Worm (Caenorhabditis elegans) whole organism, midembryonic: Measurements from ENCODE around the gene golg-2.

Experiments used
- flt-1 ChIP-seq: fragments of 200-800 bp; sonication (Bioruptor generic); IDR thresholded peaks from 2 replicates; pipeline ENCODE4 v1.3.6; 2022; ENCODE audit warnings: missing genetic modification characterization, missing compliant biosample characterization
- tab-1 ChIP-seq: fragments of 200-800 bp; sonication (Bioruptor generic); IDR thresholded peaks from 2 replicates; pipeline ENCODE4 v1.3.6; 2022; ENCODE audit warnings: missing genetic modification characterization, missing compliant biosample characterization

DNA sequence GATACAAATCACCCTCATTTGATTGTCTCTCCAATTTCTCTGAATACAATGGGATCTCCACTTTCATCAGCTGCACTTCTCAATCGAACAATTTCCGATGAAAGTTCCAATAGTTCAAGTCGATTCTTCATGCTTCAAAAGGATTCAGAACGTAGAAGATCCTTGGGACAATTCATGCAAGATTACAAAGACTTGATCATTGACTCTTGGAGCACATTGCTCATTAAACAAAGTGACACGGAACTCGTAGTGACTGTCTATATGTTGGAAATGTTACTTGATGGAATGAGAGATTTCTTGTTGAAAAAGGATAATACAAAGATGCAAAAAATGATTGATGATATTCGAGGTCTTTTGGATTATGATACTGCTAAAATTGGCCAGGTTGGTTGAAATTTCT lies 11.9 kb downstream of the golg-2 start:
- no peak for TF ChIP-seq tab-1 (GFP tag; lab: Robert Waterston, UW)
- TF ChIP-seq flt-1 (GFP tag; lab: Robert Waterston, UW): no peak
